Worm (Caenorhabditis elegans): Measurements from ENCODE around the gene bca-2.

- TF ChIP-seq tag-97 (GFP tag; IDR thresholded peaks at IDR 0.05) (no peak), lsy-2 (tag; optimal IDR thresholded peaks at IDR 0.05) (no peak), hlh-11 (tag; optimal IDR thresholded peaks at IDR 0.05) (no peak), pqm-1 (tag; optimal IDR thresholded peaks at IDR 0.05) (no peak), ceh-44 (GFP tag; IDR thresholded peaks at IDR 0.05) (no peak), ama-1 (optimal IDR thresholded peaks at IDR 0.05) (no peak), set-16 (GFP tag; IDR thresholded peaks at IDR 0.05) (no peak), egl-27 (tag; optimal IDR thresholded peaks at IDR 0.05) (no peak), nhr-11 (tag; optimal IDR thresholded peaks at IDR 0.05) (no peak), ZK546.5 (tag; optimal IDR thresholded peaks at IDR 0.05) (no peak), hif-1 (tag; optimal IDR thresholded peaks at IDR 0.05) (no peak), R02D3.7 (tag; optimal IDR thresholded peaks at IDR 0.05) (no peak)
Observed at ce11 chrIV:17108805-17109204, 8.8 kb upstream of the bca-2 start.
